Worm (Caenorhabditis elegans) whole organism, L2 larva: ENCODE data around the gene col-184.

Experiments
- lsy-2 ChIP-seq, 2 experiments: fragments of 150-350 bp in 1 of 2; sonication (generic microtip) in 1 of 2; optimal IDR thresholded peaks; 2 replicates each; lab custom pipeline; 2014 to 2017; ENCODE audit warnings: missing biosample characterization in 2 of 2, missing genetic modification characterization in 2 of 2
- nhr-6 ChIP-seq: fragments of 150-350 bp; optimal IDR thresholded peaks from 2 replicates; lab custom pipeline; 2014; ENCODE audit warnings: missing biosample characterization, missing genetic modification characterization

DNA sequence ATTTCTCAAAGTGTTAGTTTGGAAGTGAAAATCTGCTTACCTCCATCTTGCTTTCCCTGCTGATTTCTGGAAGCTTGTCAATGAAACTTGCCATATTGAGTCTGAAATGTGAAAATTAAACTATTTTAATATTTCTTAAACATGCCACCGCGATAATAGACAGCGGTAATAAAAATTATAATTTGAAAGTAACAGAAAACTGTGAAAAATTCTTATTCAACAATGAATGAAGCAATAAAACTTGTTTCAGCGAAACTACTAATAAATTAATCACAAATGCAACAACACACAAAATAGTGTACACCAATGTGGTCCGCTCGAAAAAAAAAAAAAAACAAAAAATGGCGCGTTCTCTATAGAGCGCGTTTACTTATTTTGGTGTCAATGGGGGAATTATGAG, 17.7 kb upstream of the col-184 start, which contains the start of gene F02D10.6:
- TF ChIP-seq lsy-2 (tag; optimal IDR thresholded peaks at IDR 0.05; lab: Kevin White, UChicago) (no peak), nhr-6 (no peak)
